Fruit fly (Drosophila melanogaster): ENCODE data around the gene CG10903.

CG10903 gene

dm6 chr3R:8001074-8001669 is 29.0 kb upstream of the CG10903 start, which contains the start of the genes Kmn2 and CG2698 (continued):
- TF ChIP-seq CG2199 (GFP tag; IDR thresholded peaks at IDR 0.05) = peak; percentile 94
- TF ChIP-seq CG6765 (GFP tag; optimal IDR thresholded peaks at IDR 0.05) = peak; percentile 88
- TF ChIP-seq org-1 (GFP tag; optimal IDR thresholded peaks at IDR 0.05) = peak; percentile 89
- TF ChIP-seq unpg (GFP tag; optimal IDR thresholded peaks at IDR 0.05) = peak; percentile 95
- TF ChIP-seq disco-r (GFP tag; optimal IDR thresholded peaks at IDR 0.05) = peak; percentile 51
- TF ChIP-seq so (GFP tag; IDR thresholded peaks at IDR 0.05) = peak; percentile 95
- TF ChIP-seq Hey (tag; optimal IDR thresholded peaks at IDR 0.05) = peak; percentile 61
- TF ChIP-seq CG7786 (GFP tag; optimal IDR thresholded peaks at IDR 0.05) = peak; percentile 74
- TF ChIP-seq Aef1 (GFP tag; IDR thresholded peaks at IDR 0.05) = peak; percentile 99
- TF ChIP-seq CG16863 (GFP tag; optimal IDR thresholded peaks at IDR 0.05) = peak; percentile 83
- TF ChIP-seq da (GFP tag; optimal IDR thresholded peaks at IDR 0.05) = peak; percentile 48
- no peak for TF ChIP-seq usp (GFP tag; optimal IDR thresholded peaks at IDR 0.05)
- peak; percentile 97 for TF ChIP-seq otp (GFP tag; IDR thresholded peaks at IDR 0.05)
- TF ChIP-seq CoRest (tag; optimal IDR thresholded peaks at IDR 0.05) = peak; percentile 97
- peak; percentile 97 for TF ChIP-seq nmo (GFP tag; optimal IDR thresholded peaks at IDR 0.05)
- TF ChIP-seq stwl (tag; optimal IDR thresholded peaks at IDR 0.05) = peak; percentile 90
- TF ChIP-seq Hr78 (GFP tag; optimal IDR thresholded peaks at IDR 0.05) = peak in 1 of 2 experiments; percentile 67
- TF ChIP-seq gsb-n (tag; optimal IDR thresholded peaks at IDR 0.05) = peak; percentile 94
- no peak for TF ChIP-seq ato (GFP tag; IDR thresholded peaks at IDR 0.05; ENCODE audit: partially characterized antibody)
- TF ChIP-seq Gug (GFP tag; IDR thresholded peaks at IDR 0.05) = peak; percentile 97
- TF ChIP-seq CG15601 (tag; optimal IDR thresholded peaks at IDR 0.05) = peak; percentile 91
- peak; percentile 68 for TF ChIP-seq CG10274 (GFP tag; optimal IDR thresholded peaks at IDR 0.05)
- TF ChIP-seq maf-S (GFP tag; optimal IDR thresholded peaks at IDR 0.05) = peak; percentile 82
- peak; percentile 90 for TF ChIP-seq nom (GFP tag; optimal IDR thresholded peaks at IDR 0.05)
- peak; percentile 96 for TF ChIP-seq CG9437 (GFP tag; optimal IDR thresholded peaks at IDR 0.05)
- peak; percentile 55 for TF ChIP-seq CG9609 (GFP tag; optimal IDR thresholded peaks at IDR 0.05)
- peak; percentile 50 for TF ChIP-seq BEAF-32 (GFP tag; optimal IDR thresholded peaks at IDR 0.05)
- peak; percentile 22 for TF ChIP-seq CG7745 (tag; optimal IDR thresholded peaks at IDR 0.05)
- peak; percentile 5 for TF ChIP-seq sima (GFP tag; optimal IDR thresholded peaks at IDR 0.05)
- peak; percentile 94 for TF ChIP-seq CG18764 (GFP tag; optimal IDR thresholded peaks at IDR 0.05)
- TF ChIP-seq CG9817 (tag; optimal IDR thresholded peaks at IDR 0.05) = peak; percentile 95
- peak; percentile 40 for TF ChIP-seq Sry-β (GFP tag; optimal IDR thresholded peaks at IDR 0.05)
- TF ChIP-seq CG33213 (GFP tag; optimal IDR thresholded peaks at IDR 0.05) = peak; percentile 31
- TF ChIP-seq H2.0 (GFP tag; IDR thresholded peaks at IDR 0.05) = peak; percentile 98
- peak; percentile 92 for TF ChIP-seq E2f2 (GFP tag; IDR thresholded peaks at IDR 0.05)
- peak; percentile 82 for TF ChIP-seq CG18011 (GFP tag; optimal IDR thresholded peaks at IDR 0.05)
- TF ChIP-seq H15 (GFP tag; IDR thresholded peaks at IDR 0.05) = peak; percentile 97
- TF ChIP-seq Rx (GFP tag; IDR thresholded peaks at IDR 0.05) = peak; percentile 96
- peak; percentile 84 for TF ChIP-seq Spps (tag; optimal IDR thresholded peaks at IDR 0.05)
- peak; percentile 95 for TF ChIP-seq CG17829 (tag; optimal IDR thresholded peaks at IDR 0.05)
- peak; percentile 84 for TF ChIP-seq corto (GFP tag; optimal IDR thresholded peaks at IDR 0.05)
- TF ChIP-seq CG8089 (GFP tag; optimal IDR thresholded peaks at IDR 0.05) = peak; percentile 38
- TF ChIP-seq Atf6 (GFP tag; IDR thresholded peaks at IDR 0.05) = peak; percentile 97
- TF ChIP-seq sqz (GFP tag; optimal IDR thresholded peaks at IDR 0.05) = peak; percentile 90
- peak; percentile 91 for TF ChIP-seq CG33557 (GFP tag; optimal IDR thresholded peaks at IDR 0.05)
- peak; percentile 25; the same call in 1 of the 3 replicates for TF ChIP-seq CG14860 (GFP tag; IDR thresholded peaks at IDR 0.05; ENCODE audit: partially characterized antibody)
- peak; percentile 71 for TF ChIP-seq Dad (GFP tag; optimal IDR thresholded peaks at IDR 0.05)
- TF ChIP-seq dmrt99B (tag; optimal IDR thresholded peaks at IDR 0.05) = peak; percentile 95
- TF ChIP-seq CG2678 (tag; optimal IDR thresholded peaks at IDR 0.05) = peak; percentile 96
